Fruit fly (Drosophila melanogaster): Measurements from ENCODE around the gene Ddrgk1.

Gene Ddrgk1

DNA sequence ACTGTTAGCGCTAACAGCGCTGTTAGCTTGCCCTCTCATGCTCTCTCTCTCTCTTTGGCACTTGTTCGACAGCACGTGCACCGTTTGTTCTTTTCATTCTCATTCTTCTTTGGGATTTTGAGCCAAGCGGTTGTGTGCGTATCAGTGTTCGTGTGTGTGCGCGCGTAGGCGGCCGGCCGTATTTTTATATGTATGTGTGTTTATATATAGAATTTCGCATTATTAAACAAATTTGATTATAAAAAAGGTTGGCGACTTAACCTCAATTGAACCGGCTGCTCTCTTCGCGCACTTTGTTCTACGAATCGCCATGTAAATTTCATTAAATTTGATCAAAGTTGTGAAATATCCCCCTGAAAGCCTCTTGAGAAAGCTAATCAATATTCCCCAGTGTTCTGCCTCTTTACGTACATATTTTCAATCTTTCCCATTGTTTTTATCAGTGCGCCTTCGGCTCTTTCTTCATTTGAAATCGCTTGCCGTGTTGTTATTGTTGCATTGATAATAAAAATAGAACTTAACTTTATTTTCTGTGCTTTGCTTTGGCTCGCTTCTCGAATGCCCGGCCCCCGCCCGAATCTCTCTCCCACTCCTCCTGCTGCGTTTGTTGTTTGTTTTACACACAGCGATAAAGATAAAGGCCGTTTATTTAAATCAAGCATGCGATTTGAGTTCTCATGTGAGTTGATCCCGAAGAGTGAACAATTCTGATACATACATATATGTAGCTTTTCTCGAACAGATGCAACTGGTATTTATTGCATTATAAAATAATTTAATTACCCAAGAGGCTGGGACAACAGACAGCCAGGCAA, 15.6 kb upstream of the Ddrgk1 start (continued):
- TF ChIP-seq crp (GFP tag; optimal IDR thresholded peaks at IDR 0.05) (no peak), CG10959 (GFP tag; IDR thresholded peaks at IDR 0.05) (no peak), br (optimal IDR thresholded peaks at IDR 0.05) (no peak), CG7556 (GFP tag; optimal IDR thresholded peaks at IDR 0.05) (no peak), trh (GFP tag; optimal IDR thresholded peaks at IDR 0.05) (no peak), Med (GFP tag) (peak; percentile 37), CG18764 (GFP tag; optimal IDR thresholded peaks at IDR 0.05) (no peak), CG10366 (GFP tag; IDR thresholded peaks at IDR 0.05) (no peak), CG1233 (GFP tag; optimal IDR thresholded peaks at IDR 0.05) (no peak), CG11723 (GFP tag; optimal IDR thresholded peaks at IDR 0.05) (no peak), emc (GFP tag; optimal IDR thresholded peaks at IDR 0.05) (no peak), Nf-YC (tag; optimal IDR thresholded peaks at IDR 0.05) (no peak), bcd (GFP tag; optimal IDR thresholded peaks at IDR 0.05) (no peak), Lpt (GFP tag; optimal IDR thresholded peaks at IDR 0.05) (no peak), CG6683 (GFP tag; optimal IDR thresholded peaks at IDR 0.05) (no peak), onecut (GFP tag; IDR thresholded peaks at IDR 0.05) (no peak; the same call in 1 of the 2 replicates), stwl (tag; optimal IDR thresholded peaks at IDR 0.05) (no peak), CG30431 (GFP tag; optimal IDR thresholded peaks at IDR 0.05) (no peak), pita (GFP tag; optimal IDR thresholded peaks at IDR 0.05) (no peak), crc (GFP tag; optimal IDR thresholded peaks at IDR 0.05) (no peak), chn (GFP tag; optimal IDR thresholded peaks at IDR 0.05) (no peak), CG4360 (GFP tag; IDR thresholded peaks at IDR 0.05) (no peak), gro (GFP tag; optimal IDR thresholded peaks at IDR 0.05) (no peak), Xrp1 (GFP tag; IDR thresholded peaks at IDR 0.05) (no peak), Hr78 (GFP tag; optimal IDR thresholded peaks at IDR 0.05) (no peak), CG10543 (GFP tag; optimal IDR thresholded peaks at IDR 0.05) (peak; percentile 48), Antp (GFP tag; optimal IDR thresholded peaks at IDR 0.05) (no peak), sens (GFP tag) (peak; percentile 83), Camta (GFP tag; optimal IDR thresholded peaks at IDR 0.05) (no peak), CG12659 (GFP tag; optimal IDR thresholded peaks at IDR 0.05) (no peak), lmd (GFP tag; IDR thresholded peaks at IDR 0.05) (no peak), CG7372 (GFP tag; IDR thresholded peaks at IDR 0.05) (no peak), danr (GFP tag; IDR thresholded peaks at IDR 0.05) (no peak), CkIIα-i1 (GFP tag; IDR thresholded peaks at IDR 0.05) (no peak), CTCF (GFP tag; optimal IDR thresholded peaks at IDR 0.05) (no peak), CG2875 (GFP tag; optimal IDR thresholded peaks at IDR 0.05) (no peak), ci (GFP tag; IDR thresholded peaks at IDR 0.05) (peak; percentile 38; the same call in 2 of the 3 replicates), Atf-2 (GFP tag; optimal IDR thresholded peaks at IDR 0.05) (no peak), MTF-1 (GFP tag; optimal IDR thresholded peaks at IDR 0.05; ENCODE audit: borderline replicate concordance) (peak; percentile 53), org-1 (GFP tag; optimal IDR thresholded peaks at IDR 0.05) (no peak), maf-S (GFP tag; optimal IDR thresholded peaks at IDR 0.05) (no peak), tup (GFP tag; optimal IDR thresholded peaks at IDR 0.05) (no peak), lov (optimal IDR thresholded peaks at IDR 0.05) (no peak), lov (GFP tag; IDR thresholded peaks at IDR 0.05) (no peak), CG3065 (GFP tag; optimal IDR thresholded peaks at IDR 0.05) (no peak), CG15269 (tag; optimal IDR thresholded peaks at IDR 0.05) (no peak), pnt (GFP tag; optimal IDR thresholded peaks at IDR 0.05) (no peak), wor (GFP tag; IDR thresholded peaks at IDR 0.05) (no peak), Sry-δ (GFP tag; optimal IDR thresholded peaks at IDR 0.05) (no peak), CG43689 (GFP tag; IDR thresholded peaks at IDR 0.05) (no peak), caup (GFP tag; optimal IDR thresholded peaks at IDR 0.05; ENCODE audit: severe bottlenecking) (no peak), CG15514 (GFP tag; optimal IDR thresholded peaks at IDR 0.05) (no peak)
